Fruit fly (Drosophila melanogaster) whole organism, embryonic: Measurements from ENCODE around the gene CG45045.

Experiments
- BtbVII ChIP-seq: fragments of 200-800 bp; sonication (Bioruptor generic); optimal IDR thresholded peaks from 3 replicates; lab custom pipeline; 2017; ENCODE audit warnings: missing biosample characterization, mild to moderate bottlenecking, missing genetic modification characterization
- CG14050 ChIP-seq: fragments of 200-800 bp; sonication (Bioruptor generic); IDR thresholded peaks from 3 replicates; pipeline ENCODE4 v1.3.6; 2022; ENCODE audit warnings: missing biosample characterization, missing genetic modification characterization
- CG17186 ChIP-seq: fragments of 200-800 bp; sonication (Bioruptor generic); optimal IDR thresholded peaks from 3 replicates; lab custom pipeline; 2017; ENCODE audit warnings: missing biosample characterization, missing genetic modification reagents, missing genetic modification characterization
- CG3847 ChIP-seq: fragments of 200-800 bp; sonication (Bioruptor generic); IDR thresholded peaks from 2 replicates; pipeline ENCODE4 v1.3.6; 2022; ENCODE audit warnings: missing biosample characterization, missing genetic modification characterization
- CG4730 ChIP-seq: fragments of 200-800 bp; sonication (Bioruptor generic); IDR thresholded peaks from 2 replicates; pipeline ENCODE4 v1.3.6; 2022; ENCODE audit warnings: missing biosample characterization, missing genetic modification characterization
- CG6689 ChIP-seq: fragments of 200-800 bp; sonication (Bioruptor generic); IDR thresholded peaks from 2 replicates; pipeline ENCODE4 v1.3.6; 2022; ENCODE audit warnings: missing biosample characterization, missing genetic modification characterization
- Lpt ChIP-seq: fragments of >200 bp; optimal IDR thresholded peaks from 2 replicates; lab custom pipeline; 2018; ENCODE audit warnings: missing biosample characterization, missing genetic modification characterization
- Opbp ChIP-seq: fragments of 200-800 bp; sonication (Bioruptor generic); IDR thresholded peaks from 3 replicates; pipeline ENCODE4 v1.3.6; 2022; ENCODE audit warnings: missing biosample characterization, missing genetic modification characterization; ENCODE audit not compliant: partially characterized antibody
- h ChIP-seq: fragments of >200 bp; optimal IDR thresholded peaks from 2 replicates; lab custom pipeline; 2017

- TF ChIP-seq Lpt (GFP tag; lab: Kevin White, UChicago) (no peak), Opbp (GFP tag; lab: Robert Waterston, UW) (no peak), CG4730 (GFP tag; lab: Robert Waterston, UW) (no peak), h (no peak), CG6689 (GFP tag; lab: Robert Waterston, UW) (no peak), BtbVII (GFP tag; lab: Kevin White, UChicago) (no peak), CG3847 (GFP tag; lab: Robert Waterston, UW) (no peak), CG14050 (GFP tag; lab: Robert Waterston, UW) (no peak), CG17186 (no peak)
These were observed 47.5 kb downstream of the CG45045 start for dm6 chr3R:17714773-17715344.
